Worm (Caenorhabditis elegans): ENCODE measurements around the gene unc-44.

Gene unc-44

ce11 chrIV:5944172-5944571 is 31.2 kb upstream of the unc-44 start:
- TF ChIP-seq tbx-2 (tag; optimal IDR thresholded peaks at IDR 0.05): no peak
- TF ChIP-seq lin-39 (tag; optimal IDR thresholded peaks at IDR 0.05): peak; percentile 3
- no peak for TF ChIP-seq R02D3.7 (tag; optimal IDR thresholded peaks at IDR 0.05)
- TF ChIP-seq daf-12 (tag; optimal IDR thresholded peaks at IDR 0.05): no peak
- no peak for TF ChIP-seq zag-1 (tag; optimal IDR thresholded peaks at IDR 0.05)
- no peak for TF ChIP-seq egl-5 (tag; optimal IDR thresholded peaks at IDR 0.05)

ce11 chrIV:5945455-5945854 is 29.9 kb upstream of the unc-44 start:
- TF ChIP-seq aly-2 (tag; optimal IDR thresholded peaks at IDR 0.05): no peak
- no peak for TF ChIP-seq sea-2 (GFP tag; optimal IDR thresholded peaks at IDR 0.05)
- TF ChIP-seq fkh-10 (GFP tag; optimal IDR thresholded peaks at IDR 0.05): no peak
- TF ChIP-seq elt-1 (tag; optimal IDR thresholded peaks at IDR 0.05): no peak
- TF ChIP-seq nfya-1 (tag; optimal IDR thresholded peaks at IDR 0.05; ENCODE audit: insufficient read depth): no peak
- TF ChIP-seq elt-2 (tag; optimal IDR thresholded peaks at IDR 0.05): no peak
- no peak for TF ChIP-seq nhr-28 (tag; optimal IDR thresholded peaks at IDR 0.05)
- TF ChIP-seq daf-12 (tag; optimal IDR thresholded peaks at IDR 0.05): no peak
- TF ChIP-seq ceh-82 (tag; optimal IDR thresholded peaks at IDR 0.05): no peak
- TF ChIP-seq nhr-11 (tag; optimal IDR thresholded peaks at IDR 0.05): no peak

- TF ChIP-seq jun-1 (tag; optimal IDR thresholded peaks at IDR 0.05): no peak
- TF ChIP-seq nhr-25 (tag; optimal IDR thresholded peaks at IDR 0.05): peak; percentile 3
- TF ChIP-seq hmg-11 (tag; optimal IDR thresholded peaks at IDR 0.05): peak; percentile 4
- TF ChIP-seq ama-1 (optimal IDR thresholded peaks at IDR 0.05): peak; percentile 53
- TF ChIP-seq fkh-2 (tag; optimal IDR thresholded peaks at IDR 0.05): no peak
- no peak for TF ChIP-seq zag-1 (tag; optimal IDR thresholded peaks at IDR 0.05)
- TF ChIP-seq lin-39 (tag; optimal IDR thresholded peaks at IDR 0.05): peak; percentile 6
- peak; percentile 27 for TF ChIP-seq R02D3.7 (tag; optimal IDR thresholded peaks at IDR 0.05)
- no peak for TF ChIP-seq elt-1 (tag; optimal IDR thresholded peaks at IDR 0.05)
- TF ChIP-seq nhr-43 (tag; optimal IDR thresholded peaks at IDR 0.05; ENCODE audit: poor library complexity, severe bottlenecking): peak; percentile 32
Measured at ce11 chrIV:5946602-5947444, 28.5 kb upstream of the unc-44 start, which contains the start of gene inx-7. Gene inx-7 (minus strand): TSS chrIV:5946638.

ce11 chrIV:5947555-5948151 is 27.7 kb upstream of the unc-44 start, which contains the start of gene rps-25:
Gene rps-25 (minus strand): TSS chrIV:5947605.
- TF ChIP-seq elt-3 (tag; optimal IDR thresholded peaks at IDR 0.05) (no peak), ceh-9 (tag; optimal IDR thresholded peaks at IDR 0.05) (no peak), pqm-1 (tag; optimal IDR thresholded peaks at IDR 0.05) (no peak), zag-1 (tag; optimal IDR thresholded peaks at IDR 0.05) (no peak), ceh-28 (tag; optimal IDR thresholded peaks at IDR 0.05) (no peak), sea-2 (GFP tag; optimal IDR thresholded peaks at IDR 0.05) (no peak), nfya-1 (tag; optimal IDR thresholded peaks at IDR 0.05; ENCODE audit: insufficient read depth) (peak; percentile 80), ztf-11 (tag; optimal IDR thresholded peaks at IDR 0.05) (no peak), mdl-1 (tag; optimal IDR thresholded peaks at IDR 0.05) (no peak), snpc-4 (tag; optimal IDR thresholded peaks at IDR 0.05) (peak; percentile 73), pha-4 (tag; optimal IDR thresholded peaks at IDR 0.05) (peak; percentile 82), nhr-25 (tag; optimal IDR thresholded peaks at IDR 0.05) (peak; percentile 35), nhr-43 (tag; optimal IDR thresholded peaks at IDR 0.05; ENCODE audit: poor library complexity, severe bottlenecking) (no peak), egl-5 (tag; optimal IDR thresholded peaks at IDR 0.05) (peak; percentile 72), eor-1 (tag; optimal IDR thresholded peaks at IDR 0.05) (no peak), ama-1 (optimal IDR thresholded peaks at IDR 0.05) (peak; percentile 16), unc-39 (tag; optimal IDR thresholded peaks at IDR 0.05) (no peak), hmg-11 (tag; optimal IDR thresholded peaks at IDR 0.05) (peak; percentile 43), lin-15B (tag; optimal IDR thresholded peaks at IDR 0.05) (peak; percentile 58), nhr-23 (tag; optimal IDR thresholded peaks at IDR 0.05) (peak; percentile 32), fos-1 (tag; optimal IDR thresholded peaks at IDR 0.05) (no peak), elt-2 (tag; optimal IDR thresholded peaks at IDR 0.05) (peak; percentile 19), R02D3.7 (tag; optimal IDR thresholded peaks at IDR 0.05) (peak; percentile 18), nhr-12 (tag; optimal IDR thresholded peaks at IDR 0.05) (no peak), skn-1 (tag; optimal IDR thresholded peaks at IDR 0.05) (peak; percentile 0), lin-39 (tag; optimal IDR thresholded peaks at IDR 0.05) (peak; percentile 97)

Measured in whole organism, L3 larva.